Worm (Caenorhabditis elegans): ENCODE measurements around the gene F16G10.6.

F16G10.6 gene

DNA sequence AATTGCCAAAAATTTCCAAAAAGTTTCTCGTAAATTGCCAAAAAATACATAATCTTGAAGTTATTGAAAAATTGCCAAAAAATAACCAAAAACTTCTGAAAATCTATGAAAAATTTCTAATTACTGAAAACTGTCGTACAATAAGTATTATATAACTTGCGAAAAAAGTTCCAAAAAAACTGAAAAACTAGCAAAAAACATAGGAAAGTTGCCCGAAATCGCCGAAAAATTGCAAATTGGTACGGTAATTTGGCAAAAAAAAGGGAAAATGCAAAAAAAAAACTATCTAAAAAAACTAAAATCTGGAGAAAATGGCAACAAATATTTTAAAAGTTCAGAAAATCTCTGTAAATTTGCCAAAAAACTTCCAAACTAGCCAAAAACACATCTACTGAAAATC, 36.1 kb downstream of the F16G10.6 start, which contains the start of gene enri-1:
TSS of gene enri-1 (minus strand) at position 101 of the 400 bp plus-strand sequence.
- no peak for TF ChIP-seq ceh-62 (tag; optimal IDR thresholded peaks at IDR 0.05)
- TF ChIP-seq zag-1 (tag; optimal IDR thresholded peaks at IDR 0.05), result no peak
- no peak for TF ChIP-seq mes-2 (tag; optimal IDR thresholded peaks at IDR 0.05; ENCODE audit: poor library complexity, severe bottlenecking)
- TF ChIP-seq F10B5.3 (tag; optimal IDR thresholded peaks at IDR 0.05), result no peak
- no peak for TF ChIP-seq lir-3 (tag; optimal IDR thresholded peaks at IDR 0.05)
- no peak for TF ChIP-seq T26A8.4 (GFP tag; IDR thresholded peaks at IDR 0.05)
- TF ChIP-seq nhr-28 (tag; optimal IDR thresholded peaks at IDR 0.05), result no peak

DNA sequence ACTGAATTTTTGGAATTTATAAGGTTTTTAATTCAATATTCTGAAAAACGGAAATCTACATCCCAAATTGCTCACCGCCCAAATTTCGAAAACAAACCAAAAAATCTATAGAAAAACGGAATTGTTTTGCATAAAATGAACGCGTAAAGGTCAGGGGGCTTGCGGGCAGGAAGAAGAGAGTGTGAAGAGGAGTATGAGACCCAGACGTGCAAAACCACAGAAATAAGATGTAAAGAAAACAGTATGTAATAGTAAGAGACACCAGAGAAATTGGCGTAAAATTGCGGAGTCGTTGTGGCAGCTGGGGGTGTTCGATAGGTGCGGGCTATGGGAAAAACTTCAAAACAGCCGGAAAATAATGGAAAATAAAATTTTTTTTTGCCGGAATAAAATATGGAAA, 36.7 kb downstream of the F16G10.6 start:
- TF ChIP-seq unc-130 (GFP tag; optimal IDR thresholded peaks at IDR 0.05), result no peak
- no peak for TF ChIP-seq nhr-42 (GFP tag; IDR thresholded peaks at IDR 0.05)
- no peak for TF ChIP-seq lin-38 (GFP tag; IDR thresholded peaks at IDR 0.05)
- TF ChIP-seq R02D3.7 (tag; optimal IDR thresholded peaks at IDR 0.05), result peak; percentile 23
- TF ChIP-seq F37D6.2 (tag; optimal IDR thresholded peaks at IDR 0.05), result no peak
- no peak for TF ChIP-seq nhr-41 (GFP tag; IDR thresholded peaks at IDR 0.05)
- no peak for TF ChIP-seq ctbp-1 (GFP tag; IDR thresholded peaks at IDR 0.05)
- no peak for TF ChIP-seq ces-1 (GFP tag; optimal IDR thresholded peaks at IDR 0.05)
- TF ChIP-seq hif-1 (tag; optimal IDR thresholded peaks at IDR 0.05), result no peak
- no peak for TF ChIP-seq dmd-8 (GFP tag; IDR thresholded peaks at IDR 0.05)
- TF ChIP-seq hmg-1.1 (GFP tag; IDR thresholded peaks at IDR 0.05), result 0 out of 2 replicates have a peak, but pooled peaks have one; percentile 23
- no peak for TF ChIP-seq lir-3 (tag; optimal IDR thresholded peaks at IDR 0.05)
- TF ChIP-seq Y48G9A.11 (GFP tag; IDR thresholded peaks at IDR 0.05), result no peak
- no peak for TF ChIP-seq F44E2.7 (GFP tag; IDR thresholded peaks at IDR 0.05)
- no peak for TF ChIP-seq ama-1 (optimal IDR thresholded peaks at IDR 0.05)
- TF ChIP-seq spr-1 (tag; optimal IDR thresholded peaks at IDR 0.05), result no peak
- no peak for TF ChIP-seq madf-9 (GFP tag; conservative IDR thresholded peaks at IDR 0.05)
- no peak for TF ChIP-seq egl-43 (GFP tag; IDR thresholded peaks at IDR 0.05)
- no peak for TF ChIP-seq daf-8 (GFP tag; IDR thresholded peaks at IDR 0.05)
- no peak for TF ChIP-seq zip-2 (tag; optimal IDR thresholded peaks at IDR 0.05)
- no peak for TF ChIP-seq set-16 (GFP tag; IDR thresholded peaks at IDR 0.05)
- no peak for TF ChIP-seq mdt-29 (GFP tag; IDR thresholded peaks at IDR 0.05)
- TF ChIP-seq aha-1 (tag), result peak; percentile 76
- TF ChIP-seq ceh-32 (tag; optimal IDR thresholded peaks at IDR 0.05; ENCODE audit: poor library complexity), result no peak
- no peak for TF ChIP-seq hlh-11 (tag; optimal IDR thresholded peaks at IDR 0.05)
- TF ChIP-seq lsy-2 (tag; optimal IDR thresholded peaks at IDR 0.05), result peak in 1 of 2 experiments; percentile 38
- no peak for TF ChIP-seq nhr-10 (tag; optimal IDR thresholded peaks at IDR 0.05)
- peak; percentile 12 for TF ChIP-seq mes-2 (tag; optimal IDR thresholded peaks at IDR 0.05; ENCODE audit: poor library complexity, severe bottlenecking)
- no peak for TF ChIP-seq fkh-10 (GFP tag; optimal IDR thresholded peaks at IDR 0.05)
- no peak for TF ChIP-seq daf-12 (tag; optimal IDR thresholded peaks at IDR 0.05)
- no peak for TF ChIP-seq duxl-1 (tag; optimal IDR thresholded peaks at IDR 0.05; ENCODE audit: poor library complexity)
- TF ChIP-seq nhr-6 (tag; optimal IDR thresholded peaks at IDR 0.05), result no peak
- no peak for TF ChIP-seq lin-15B (tag; optimal IDR thresholded peaks at IDR 0.05)
- TF ChIP-seq snpc-1.2 (GFP tag; IDR thresholded peaks at IDR 0.05), result no peak
- no peak for TF ChIP-seq daf-16 (GFP tag; optimal IDR thresholded peaks at IDR 0.05)
- TF ChIP-seq daf-16 (tag; optimal IDR thresholded peaks at IDR 0.05), result peak; percentile 17
- no peak for TF ChIP-seq mxl-2 (GFP tag; conservative IDR thresholded peaks at IDR 0.05)
- no peak for TF ChIP-seq ztf-11 (tag; optimal IDR thresholded peaks at IDR 0.05)
- no peak for TF ChIP-seq dmd-9 (GFP tag; IDR thresholded peaks at IDR 0.05)
- TF ChIP-seq tag-97 (GFP tag; IDR thresholded peaks at IDR 0.05), result no peak
- TF ChIP-seq ZK337.2 (GFP tag; IDR thresholded peaks at IDR 0.05), result no peak
- no peak for TF ChIP-seq nhr-77 (tag; optimal IDR thresholded peaks at IDR 0.05)
- no peak for TF ChIP-seq Y75B8A.6 (GFP tag; IDR thresholded peaks at IDR 0.05)
- TF ChIP-seq nhr-111 (GFP tag; optimal IDR thresholded peaks at IDR 0.05), result no peak
- TF ChIP-seq nhr-76 (tag; optimal IDR thresholded peaks at IDR 0.05), result no peak
- peak; percentile 22 for TF ChIP-seq hlh-30 (tag; optimal IDR thresholded peaks at IDR 0.05; ENCODE audit: insufficient read depth)

Data from whole organism, L4 larva.